Worm (Caenorhabditis elegans) whole organism, L2 larva: ENCODE results near the gene acdh-12.

Source experiments
- C34F6.9 ChIP-seq: fragments of 150-350 bp; optimal IDR thresholded peaks from 2 replicates; lab custom pipeline; 2014; ENCODE audit warnings: missing biosample characterization, missing genetic modification characterization
- crh-2 ChIP-seq: sonication (generic microtip); optimal IDR thresholded peaks from 2 replicates; lab custom pipeline; 2017; ENCODE audit warnings: missing biosample characterization, missing genetic modification characterization
- egl-27 ChIP-seq: sonication (generic microtip); optimal IDR thresholded peaks from 3 replicates; lab custom pipeline; 2017; ENCODE audit warnings: missing biosample characterization, missing genetic modification reagents, missing genetic modification characterization
- fos-1 ChIP-seq: fragments of 150-350 bp; optimal IDR thresholded peaks from 2 replicates; lab custom pipeline; 2014; ENCODE audit warnings: missing biosample characterization, missing genetic modification characterization
- gmeb-1 ChIP-seq: fragments of 150-350 bp; optimal IDR thresholded peaks from 2 replicates; lab custom pipeline; 2014; ENCODE audit warnings: missing biosample characterization, missing genetic modification characterization
- lin-13 ChIP-seq: fragments of 150-350 bp; optimal IDR thresholded peaks from 2 replicates; lab custom pipeline; 2014; ENCODE audit warnings: missing biosample characterization, missing genetic modification reagents, missing genetic modification characterization
- lin-39 ChIP-seq: fragments of 150-350 bp; optimal IDR thresholded peaks from 2 replicates; lab custom pipeline; 2014; ENCODE audit warnings: missing biosample characterization, missing genetic modification reagents, missing genetic modification characterization
- lsy-2 ChIP-seq, 2 experiments: fragments of 150-350 bp in 1 of 2; sonication (generic microtip) in 1 of 2; optimal IDR thresholded peaks; 2 replicates each; lab custom pipeline; 2014 to 2017; ENCODE audit warnings: missing biosample characterization in 2 of 2, missing genetic modification characterization in 2 of 2
- nhr-21 ChIP-seq: fragments of 150-350 bp; optimal IDR thresholded peaks from 2 replicates; lab custom pipeline; 2014; ENCODE audit warnings: missing biosample characterization, missing genetic modification characterization
- nhr-23 ChIP-seq: fragments of 150-350 bp; optimal IDR thresholded peaks from 2 replicates; lab custom pipeline; 2014; ENCODE audit warnings: missing biosample characterization, missing genetic modification reagents, missing genetic modification characterization
- nhr-25 ChIP-seq: fragments of 150-350 bp; sonication (generic microtip); optimal IDR thresholded peaks from 3 replicates; lab custom pipeline; 2014; ENCODE audit warnings: missing biosample characterization, missing genetic modification characterization
- sma-3 ChIP-seq: sonication (generic microtip); optimal IDR thresholded peaks from 2 replicates; lab custom pipeline; 2016; ENCODE audit warnings: missing genetic modification reagents, missing genetic modification characterization, missing compliant biosample characterization
- sma-9 ChIP-seq, 2 experiments: fragments of 150-350 bp in 1 of 2; sonication (generic microtip) in 1 of 2; optimal IDR thresholded peaks; 2 replicates each; lab custom pipeline; 2014 to 2016; ENCODE audit warnings: missing genetic modification characterization in 2 of 2, mild to moderate bottlenecking in 1 of 2, missing biosample characterization in 1 of 2, missing compliant biosample characterization in 1 of 2, missing genetic modification reagents in 1 of 2, moderate library complexity in 1 of 2
- ztf-4 ChIP-seq: fragments of 150-350 bp; optimal IDR thresholded peaks from 2 replicates; lab custom pipeline; 2014; ENCODE audit warnings: missing biosample characterization, missing genetic modification characterization

The acdh-12 gene

DNA sequence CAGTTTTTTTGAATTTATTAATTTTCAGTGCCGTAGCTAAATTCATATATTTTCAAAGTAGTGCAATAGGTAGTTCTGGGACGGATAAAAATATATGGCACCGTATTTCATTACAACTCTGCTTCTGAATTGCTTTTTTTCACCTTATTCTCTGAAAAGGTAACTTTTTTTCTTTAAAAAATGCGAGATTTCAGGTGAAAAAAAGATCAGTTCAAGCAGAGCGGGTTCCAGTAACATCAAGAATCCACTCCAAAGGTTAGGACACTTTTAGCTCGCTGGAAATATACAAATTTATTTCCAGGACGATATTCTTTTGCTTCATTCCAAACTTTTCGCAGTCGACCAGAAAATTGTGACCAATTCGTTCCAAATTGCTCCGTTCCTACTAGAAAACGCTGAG, 47.3 kb downstream of the acdh-12 start, which contains the start of gene T07F8.1:
T07F8.1 (plus strand) TSS at position 301 of the 400 bp plus-strand sequence.
- no peak for TF ChIP-seq nhr-21 (tag; lab: Kevin White, UChicago)
- no peak for TF ChIP-seq C34F6.9 (tag; lab: Kevin White, UChicago)

- TF ChIP-seq lsy-2 (tag; optimal IDR thresholded peaks at IDR 0.05; lab: Kevin White, UChicago) (peak; percentile 14 to 80), C34F6.9 (tag; lab: Kevin White, UChicago) (peak; percentile 62), nhr-25 (peak; percentile 28), gmeb-1 (peak; percentile 29), sma-9 (GFP tag; optimal IDR thresholded peaks at IDR 0.05; lab: Kevin White, UChicago) (no peak), sma-9 (tag; optimal IDR thresholded peaks at IDR 0.05; lab: Kevin White, UChicago) (no peak), sma-3 (GFP tag; lab: Kevin White, UChicago) (no peak), crh-2 (tag; lab: Kevin White, UChicago) (peak; percentile 29), lin-13 (peak; percentile 39)
Observed at ce11 chrII:7147550-7147949, 47.9 kb downstream of the acdh-12 start.

- TF ChIP-seq ztf-4 (tag; lab: Kevin White, UChicago) (no peak), lin-39 (tag; lab: Kevin White, UChicago) (no peak)
Observed at ce11 chrII:7146240-7146639, 49.2 kb downstream of the acdh-12 start.

DNA sequence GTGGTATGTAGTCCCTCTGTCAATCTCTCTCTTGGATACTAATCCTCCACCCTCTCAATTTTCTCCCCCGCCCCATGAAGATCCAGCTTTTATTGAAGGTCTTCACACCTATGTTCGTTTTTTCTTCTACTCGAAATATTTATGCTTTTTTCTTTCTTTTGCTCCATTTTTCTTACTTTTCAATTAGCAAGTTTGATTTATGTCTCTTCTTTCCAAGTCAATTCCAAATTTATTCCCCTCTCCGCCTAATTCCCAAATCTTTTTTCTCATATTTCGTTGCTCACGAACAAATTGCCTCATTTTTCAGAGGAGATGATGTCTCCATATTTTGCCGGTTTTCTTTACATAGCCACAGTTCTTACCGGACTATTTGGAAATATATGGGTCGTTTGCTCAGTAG, 51.1 kb downstream of the acdh-12 start, which contains the start of gene npr-31:
npr-31 (plus strand) TSS at position 301 of the 400 bp plus-strand sequence.
- TF ChIP-seq nhr-23 (tag; lab: Kevin White, UChicago) (no peak), egl-27 (no peak), fos-1 (no peak), lin-13 (no peak)
